Worm (Caenorhabditis elegans): ENCODE measurements around the gene H40L08.9.

- TF ChIP-seq spr-3 (GFP tag; optimal IDR thresholded peaks at IDR 0.05) (no peak), unc-130 (GFP tag; optimal IDR thresholded peaks at IDR 0.05) (no peak), hlh-30 (tag; optimal IDR thresholded peaks at IDR 0.05; ENCODE audit: insufficient read depth) (no peak), egl-27 (tag; optimal IDR thresholded peaks at IDR 0.05) (no peak), lin-15B (tag; optimal IDR thresholded peaks at IDR 0.05) (no peak), madf-9 (GFP tag; conservative IDR thresholded peaks at IDR 0.05) (no peak), nhr-11 (tag; optimal IDR thresholded peaks at IDR 0.05) (no peak), Y5F2A.4 (GFP tag; optimal IDR thresholded peaks at IDR 0.05) (no peak), nhr-76 (tag; optimal IDR thresholded peaks at IDR 0.05) (no peak)
Observed at ce11 chrX:15125138-15125537, 48.9 kb upstream of the H40L08.9 start.
